5 fruit fly cellular contexts compared by ENCODE assay signal in the genomic region with DNA sequence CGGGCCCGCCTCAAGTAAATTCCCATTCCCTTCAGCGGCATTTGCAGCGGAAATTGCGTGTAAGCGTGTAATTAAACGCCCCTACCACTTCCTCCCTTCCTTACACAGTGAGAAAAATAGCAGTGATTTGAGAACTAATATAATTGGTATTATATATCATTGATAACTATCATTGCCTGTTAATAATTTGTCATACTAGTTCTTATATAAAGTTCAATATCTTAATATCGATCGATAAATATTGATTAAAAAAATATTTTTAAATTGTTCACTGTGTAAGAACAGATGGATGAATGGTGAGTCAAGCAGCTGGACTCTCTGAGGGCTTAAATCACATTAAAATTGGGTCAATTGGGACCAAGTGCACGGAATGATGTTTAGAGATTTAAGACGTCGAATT.
A peak's percentile ranks its signal among the peaks of the same experiment; 100 is the strongest.
TF ChIP-seq lines count a peak whose summit lies in the region.

No protein-coding gene starts in this region.

- TF ChIP-seq CTCF in whole organism, embryonic (GFP tag; optimal IDR thresholded peaks at IDR 0.05; lab: Kevin White, UChicago) = no peak

TF ChIP-seq in whole organism, adult, 20 proteins besides CTCF, POLR2A, EP300 and RAD21:
- TF ChIP-seq CG7101 (tag; optimal IDR thresholded peaks at IDR 0.05; lab: Kevin White, UChicago) (peak; percentile 29), cic (GFP tag; optimal IDR thresholded peaks at IDR 0.05; lab: Kevin White, UChicago) (peak; percentile 0), CG11617 (GFP tag; optimal IDR thresholded peaks at IDR 0.05; lab: Kevin White, UChicago) (peak; percentile 3), bab1 (GFP tag; optimal IDR thresholded peaks at IDR 0.05; lab: Kevin White, UChicago) (peak; percentile 64), CG14711 (tag; optimal IDR thresholded peaks at IDR 0.05; lab: Kevin White, UChicago) (peak; percentile 61), pad (GFP tag; optimal IDR thresholded peaks at IDR 0.05; lab: Kevin White, UChicago) (no peak)

TF ChIP-seq in whole organism, embryonic, 481 proteins besides CTCF, POLR2A, EP300 and RAD21 (continues in another document):
- TF ChIP-seq CG4854 (GFP tag; optimal IDR thresholded peaks at IDR 0.05; lab: Kevin White, UChicago) (no peak), dmrt99B (tag; optimal IDR thresholded peaks at IDR 0.05; lab: Kevin White, UChicago) (peak; percentile 61), Hr51 (GFP tag; optimal IDR thresholded peaks at IDR 0.05; lab: Kevin White, UChicago) (peak in 1 of 2 experiments; percentile 46), kni (GFP tag; optimal IDR thresholded peaks at IDR 0.05; lab: Kevin White, UChicago) (no peak), CG2712 (tag; optimal IDR thresholded peaks at IDR 0.05; lab: Kevin White, UChicago) (peak; percentile 82), tgo (GFP tag; IDR thresholded peaks at IDR 0.05; lab: Robert Waterston, UW) (peak; percentile 56), Rfx (GFP tag; IDR thresholded peaks at IDR 0.05; lab: Robert Waterston, UW) (no peak), nom (GFP tag; optimal IDR thresholded peaks at IDR 0.05; lab: Kevin White, UChicago) (peak; percentile 33), CG6854 (GFP tag; optimal IDR thresholded peaks at IDR 0.05; lab: Kevin White, UChicago) (peak; percentile 58), Awh (GFP tag; IDR thresholded peaks at IDR 0.05; lab: Robert Waterston, UW) (peak; percentile 66; the same call in 1 of the 2 replicates), ind (GFP tag; optimal IDR thresholded peaks at IDR 0.05; lab: Kevin White, UChicago) (peak; percentile 42), CG13894 (tag; optimal IDR thresholded peaks at IDR 0.05; lab: Kevin White, UChicago) (no peak), Med (GFP tag; lab: Kevin White, UChicago) (peak; percentile 66), abd-A (tag; optimal IDR thresholded peaks at IDR 0.05; lab: Kevin White, UChicago) (no peak), az2 (GFP tag; optimal IDR thresholded peaks at IDR 0.05; lab: Kevin White, UChicago) (no peak), croc (GFP tag; conservative IDR thresholded peaks at IDR 0.05; lab: Robert Waterston, UW) (peak; percentile 42; the same call in 2 of the 3 replicates), gce (GFP tag; IDR thresholded peaks at IDR 0.05; lab: Robert Waterston, UW) (0 out of 3 replicates have a peak, but pooled peaks have one; percentile 41), dmrt11E (tag; optimal IDR thresholded peaks at IDR 0.05; lab: Kevin White, UChicago) (peak; percentile 29), Sin3A (optimal IDR thresholded peaks at IDR 0.05; lab: Kevin White, UChicago) (no peak), Six4 (GFP tag; optimal IDR thresholded peaks at IDR 0.05; lab: Kevin White, UChicago) (no peak)

TF ChIP-seq in whole organism, prepupa, 60 proteins besides CTCF, POLR2A, EP300 and RAD21 (continues in another document):
- no peak for TF ChIP-seq CG7368 (GFP tag; optimal IDR thresholded peaks at IDR 0.05; lab: Kevin White, UChicago)
- TF ChIP-seq fd85E (GFP tag; optimal IDR thresholded peaks at IDR 0.05; lab: Kevin White, UChicago) = no peak
- no peak for TF ChIP-seq Lpt (GFP tag; optimal IDR thresholded peaks at IDR 0.05; lab: Kevin White, UChicago)
- TF ChIP-seq CG10631 (GFP tag; optimal IDR thresholded peaks at IDR 0.05; lab: Kevin White, UChicago) = no peak
- no peak for TF ChIP-seq CG4318 (GFP tag; optimal IDR thresholded peaks at IDR 0.05; lab: Kevin White, UChicago)
- TF ChIP-seq CG15336 (GFP tag; IDR thresholded peaks at IDR 0.05; lab: Robert Waterston, UW) = peak; percentile 39; the same call in 1 of the 2 replicates
- no peak for TF ChIP-seq Sox15 (GFP tag; optimal IDR thresholded peaks at IDR 0.05; lab: Kevin White, UChicago)
- no peak for TF ChIP-seq CG31627 (GFP tag; optimal IDR thresholded peaks at IDR 0.05; lab: Kevin White, UChicago)
- TF ChIP-seq esn (GFP tag; optimal IDR thresholded peaks at IDR 0.05; lab: Kevin White, UChicago) = peak; percentile 35
- TF ChIP-seq CG11762 (GFP tag; optimal IDR thresholded peaks at IDR 0.05; lab: Kevin White, UChicago; ENCODE audit: insufficient read depth) = peak; percentile 31
- TF ChIP-seq CG6276 (GFP tag; optimal IDR thresholded peaks at IDR 0.05; lab: Kevin White, UChicago) = no peak
- TF ChIP-seq Met (GFP tag; optimal IDR thresholded peaks at IDR 0.05; lab: Kevin White, UChicago) = peak; percentile 25
- TF ChIP-seq Sox102F (GFP tag; optimal IDR thresholded peaks at IDR 0.05; lab: Kevin White, UChicago) = no peak
- TF ChIP-seq topi (GFP tag; optimal IDR thresholded peaks at IDR 0.05; lab: Kevin White, UChicago) = peak; percentile 29
- TF ChIP-seq net (GFP tag; optimal IDR thresholded peaks at IDR 0.05; lab: Kevin White, UChicago) = no peak
- no peak for TF ChIP-seq Eip93F (GFP tag; optimal IDR thresholded peaks at IDR 0.05; lab: Kevin White, UChicago)
- peak; percentile 12 for TF ChIP-seq CG6808 (GFP tag; optimal IDR thresholded peaks at IDR 0.05; lab: Kevin White, UChicago)
- TF ChIP-seq pdm3 (GFP tag; optimal IDR thresholded peaks at IDR 0.05; lab: Kevin White, UChicago) = no peak
- peak; percentile 59 for TF ChIP-seq CG3919 (GFP tag; optimal IDR thresholded peaks at IDR 0.05; lab: Kevin White, UChicago)
- TF ChIP-seq ss (GFP tag; optimal IDR thresholded peaks at IDR 0.05; lab: Kevin White, UChicago) = peak; percentile 10 to 87
- TF ChIP-seq CG6163 (GFP tag; IDR thresholded peaks at IDR 0.05; lab: Robert Waterston, UW) = no peak

TF ChIP-seq in whole organism, pupa, 21 proteins besides CTCF, POLR2A, EP300 and RAD21:
- TF ChIP-seq CG8159 (tag; optimal IDR thresholded peaks at IDR 0.05; lab: Kevin White, UChicago) (peak; percentile 63), Snoo (tag; optimal IDR thresholded peaks at IDR 0.05; lab: Kevin White, UChicago) (peak; percentile 28), Pif1A (GFP tag; optimal IDR thresholded peaks at IDR 0.05; lab: Kevin White, UChicago) (no peak), Pif1B (GFP tag; optimal IDR thresholded peaks at IDR 0.05; lab: Kevin White, UChicago) (peak; percentile 8), CG13204 (GFP tag; optimal IDR thresholded peaks at IDR 0.05; lab: Kevin White, UChicago) (no peak), CG9948 (tag; optimal IDR thresholded peaks at IDR 0.05; lab: Kevin White, UChicago) (peak; percentile 57), CG4496 (GFP tag; IDR thresholded peaks at IDR 0.05; lab: Robert Waterston, UW) (0 out of 3 replicates have a peak, but pooled peaks have one; percentile 46), CG17806 (tag; optimal IDR thresholded peaks at IDR 0.05; lab: Kevin White, UChicago) (peak; percentile 55), CG12605 (GFP tag; IDR thresholded peaks at IDR 0.05; lab: Robert Waterston, UW) (no peak), D1 (tag; optimal IDR thresholded peaks at IDR 0.05; lab: Kevin White, UChicago) (peak; percentile 42), CG14655 (GFP tag; optimal IDR thresholded peaks at IDR 0.05; lab: Kevin White, UChicago) (peak; percentile 38), CG8301 (tag; optimal IDR thresholded peaks at IDR 0.05; lab: Kevin White, UChicago) (peak; percentile 28), CG15710 (tag; optimal IDR thresholded peaks at IDR 0.05; lab: Kevin White, UChicago) (peak; percentile 48), CG34367 (tag; optimal IDR thresholded peaks at IDR 0.05; lab: Kevin White, UChicago) (no peak)

TF ChIP-seq in whole organism, wandering third instar larva, 38 proteins besides CTCF, POLR2A, EP300 and RAD21:
- no peak for TF ChIP-seq Myc (optimal IDR thresholded peaks at IDR 0.05; lab: Kevin White, UChicago)
- no peak for TF ChIP-seq br (GFP tag; optimal IDR thresholded peaks at IDR 0.05; lab: Kevin White, UChicago)
- peak; percentile 59 for TF ChIP-seq HLH106 (tag; optimal IDR thresholded peaks at IDR 0.05; lab: Kevin White, UChicago)
- TF ChIP-seq Hr83 (GFP tag; optimal IDR thresholded peaks at IDR 0.05; lab: Kevin White, UChicago; ENCODE audit: poor library complexity, severe bottlenecking) = no peak
- TF ChIP-seq Abd-B (GFP tag; optimal IDR thresholded peaks at IDR 0.05; lab: Kevin White, UChicago) = no peak
- no peak for TF ChIP-seq Dif (GFP tag; optimal IDR thresholded peaks at IDR 0.05; lab: Kevin White, UChicago; ENCODE audit: partially characterized antibody)
- no peak for TF ChIP-seq usp (GFP tag; optimal IDR thresholded peaks at IDR 0.05; lab: Kevin White, UChicago)
- no peak for TF ChIP-seq Hnf4 (GFP tag; optimal IDR thresholded peaks at IDR 0.05; lab: Kevin White, UChicago)
- no peak for TF ChIP-seq GATAd (GFP tag; optimal IDR thresholded peaks at IDR 0.05; lab: Kevin White, UChicago)
- no peak for TF ChIP-seq sage (GFP tag; optimal IDR thresholded peaks at IDR 0.05; lab: Kevin White, UChicago)
- TF ChIP-seq foxo (GFP tag; optimal IDR thresholded peaks at IDR 0.05; lab: Kevin White, UChicago) = no peak
- TF ChIP-seq fru (GFP tag; optimal IDR thresholded peaks at IDR 0.05; lab: Kevin White, UChicago) = peak; percentile 38
- TF ChIP-seq jim (GFP tag; optimal IDR thresholded peaks at IDR 0.05; lab: Kevin White, UChicago) = no peak
- no peak for TF ChIP-seq Jra (GFP tag; optimal IDR thresholded peaks at IDR 0.05; lab: Kevin White, UChicago)
- no peak for TF ChIP-seq pan (optimal IDR thresholded peaks at IDR 0.05; lab: Kevin White, UChicago)
- no peak for TF ChIP-seq tai (GFP tag; optimal IDR thresholded peaks at IDR 0.05; lab: Kevin White, UChicago)
- TF ChIP-seq Hr78 (GFP tag; optimal IDR thresholded peaks at IDR 0.05; lab: Kevin White, UChicago) = no peak
- TF ChIP-seq h (GFP tag; optimal IDR thresholded peaks at IDR 0.05; lab: Kevin White, UChicago) = no peak
- no peak for TF ChIP-seq ey (GFP tag; optimal IDR thresholded peaks at IDR 0.05; lab: Kevin White, UChicago)
- peak; percentile 11 for TF ChIP-seq Sp1 (GFP tag; optimal IDR thresholded peaks at IDR 0.05; lab: Kevin White, UChicago)
- no peak for TF ChIP-seq CrebA (GFP tag; optimal IDR thresholded peaks at IDR 0.05; lab: Kevin White, UChicago; ENCODE audit: borderline replicate concordance)
- TF ChIP-seq rgr (GFP tag; optimal IDR thresholded peaks at IDR 0.05; lab: Kevin White, UChicago) = no peak
- no peak for TF ChIP-seq lola (GFP tag; optimal IDR thresholded peaks at IDR 0.05; lab: Kevin White, UChicago)
TF ChIP-seq in whole organism, wandering third instar larva: peak in this region for 3.
